Worm (Caenorhabditis elegans) whole organism, L1 larva: ENCODE results near the gene C35A5.3.

Experiments used
- C04F5.9 ChIP-seq: sonication (generic microtip); optimal IDR thresholded peaks from 2 replicates; lab custom pipeline; 2016; ENCODE audit warnings: missing genetic modification characterization, missing compliant biosample characterization
- C16A3.4 ChIP-seq: fragments of 150-350 bp; optimal IDR thresholded peaks from 2 replicates; lab custom pipeline; 2014; ENCODE audit warnings: missing biosample characterization, missing genetic modification characterization
- C34B4.2 ChIP-seq: sonication (generic microtip); optimal IDR thresholded peaks from 2 replicates; lab custom pipeline; 2017; ENCODE audit warnings: mild to moderate bottlenecking, missing genetic modification characterization, missing compliant biosample characterization
- F16B12.6 ChIP-seq: fragments of 150-350 bp; optimal IDR thresholded peaks from 2 replicates; lab custom pipeline; 2014; ENCODE audit warnings: missing biosample characterization, missing genetic modification characterization
- aha-1 ChIP-seq: fragments of 150-350 bp; optimal IDR thresholded peaks from 2 replicates; lab custom pipeline; 2014; ENCODE audit warnings: missing biosample characterization, missing genetic modification characterization
- ama-1 ChIP-seq: fragments of 150-350 bp; optimal IDR thresholded peaks from 2 replicates; lab custom pipeline; 2014
- ceh-88 ChIP-seq: fragments of 200-800 bp; sonication (Bioruptor generic); IDR thresholded peaks from 2 replicates; pipeline ENCODE4 v1.3.6; 2022; ENCODE audit warnings: missing genetic modification characterization, missing compliant biosample characterization
- efl-1 ChIP-seq, 4 experiments: fragments of 150-350 bp; optimal IDR thresholded peaks in 3 of 4; peaks in 1 of 4; 1 replicate in 1 of 4; 2 replicates in 3 of 4; lab custom pipeline; 2014; ENCODE audit warnings: missing biosample characterization in 2 of 4, missing genetic modification characterization in 2 of 4, missing genetic modification reagents in 2 of 4
- egl-13 ChIP-seq: sonication (generic microtip); optimal IDR thresholded peaks from 2 replicates; lab custom pipeline; 2016; ENCODE audit warnings: missing genotype, missing genetic modification reagents, missing genetic modification characterization, missing compliant biosample characterization
- elt-2 ChIP-seq: sonication (generic microtip); optimal IDR thresholded peaks from 2 replicates; lab custom pipeline; 2016; ENCODE audit warnings: missing genetic modification characterization, mild to moderate bottlenecking, inconsistent platforms, missing compliant biosample characterization, missing genetic modification reagents
- elt-3 ChIP-seq, 6 experiments: fragments of 150-350 bp in 1 of 6; sonication (generic microtip); optimal IDR thresholded peaks; 2 replicates each; lab custom pipeline; 2017 to 2018; ENCODE audit warnings: missing biosample characterization in 6 of 6, missing genetic modification characterization in 6 of 6, inconsistent platforms in 1 of 6
- fkh-10 ChIP-seq: sonication (generic microtip); optimal IDR thresholded peaks from 2 replicates; lab custom pipeline; 2017; ENCODE audit warnings: missing biosample characterization, missing genetic modification reagents, missing genetic modification characterization
- fkh-8 ChIP-seq: sonication (generic microtip); optimal IDR thresholded peaks from 2 replicates; lab custom pipeline; 2016; ENCODE audit warnings: mild to moderate bottlenecking, missing genetic modification characterization, missing compliant biosample characterization
- hlh-17 ChIP-seq: fragments of 200-800 bp; sonication (Bioruptor generic); optimal IDR thresholded peaks from 2 replicates; lab custom pipeline; 2018; ENCODE audit warnings: missing genetic modification characterization, mild to moderate bottlenecking, missing compliant biosample characterization, moderate library complexity, borderline replicate concordance
- hpl-2 ChIP-seq: fragments of 150-350 bp; optimal IDR thresholded peaks from 2 replicates; lab custom pipeline; 2014; ENCODE audit warnings: missing biosample characterization, missing genetic modification reagents, missing genetic modification characterization
- irx-1 ChIP-seq: sonication (generic microtip); optimal IDR thresholded peaks from 2 replicates; lab custom pipeline; 2016; ENCODE audit warnings: missing genetic modification characterization, missing compliant biosample characterization
- jun-1 ChIP-seq: fragments of 150-350 bp; optimal IDR thresholded peaks from 2 replicates; lab custom pipeline; 2014; ENCODE audit warnings: missing biosample characterization, missing genetic modification reagents, missing genetic modification characterization
- lin-13 ChIP-seq: fragments of 150-350 bp; optimal IDR thresholded peaks from 2 replicates; lab custom pipeline; 2014; ENCODE audit warnings: missing biosample characterization, missing genetic modification reagents, missing genetic modification characterization
- lin-15B ChIP-seq: fragments of 150-350 bp; sonication (generic microtip); optimal IDR thresholded peaks from 3 replicates; lab custom pipeline; 2014; ENCODE audit warnings: missing biosample characterization, missing genetic modification characterization
- lin-35 ChIP-seq, 2 experiments: fragments of 150-350 bp; optimal IDR thresholded peaks; 2 replicates each; lab custom pipeline; 2014; ENCODE audit warnings: missing biosample characterization in 2 of 2, missing genetic modification characterization in 2 of 2, missing genetic modification reagents in 2 of 2
- lin-39 ChIP-seq: fragments of 150-350 bp; optimal IDR thresholded peaks from 2 replicates; lab custom pipeline; 2014; ENCODE audit warnings: missing biosample characterization, missing genetic modification reagents, missing genetic modification characterization
- lsy-2 ChIP-seq, 2 experiments: fragments of 150-350 bp; optimal IDR thresholded peaks; 2 replicates each; lab custom pipeline; 2014; ENCODE audit warnings: missing biosample characterization in 2 of 2, missing genetic modification characterization in 2 of 2
- mdl-1 ChIP-seq, 2 experiments: fragments of 150-350 bp; optimal IDR thresholded peaks; 2 replicates each; lab custom pipeline; 2014 to 2017; ENCODE audit warnings: missing biosample characterization in 2 of 2, missing genetic modification characterization in 2 of 2, inconsistent platforms in 1 of 2
- mef-2 ChIP-seq: fragments of 150-350 bp; optimal IDR thresholded peaks from 2 replicates; lab custom pipeline; 2014; ENCODE audit warnings: missing biosample characterization, missing genetic modification characterization
- nhr-11 ChIP-seq: fragments of 150-350 bp; optimal IDR thresholded peaks from 2 replicates; lab custom pipeline; 2014; ENCODE audit warnings: missing biosample characterization, missing genetic modification characterization
- nhr-47 ChIP-seq: sonication (generic microtip); optimal IDR thresholded peaks from 2 replicates; lab custom pipeline; 2016; ENCODE audit warnings: mild to moderate bottlenecking, missing genetic modification characterization, moderate library complexity, missing compliant biosample characterization
- nhr-71 ChIP-seq: sonication (generic microtip); optimal IDR thresholded peaks from 2 replicates; lab custom pipeline; 2016; ENCODE audit warnings: mild to moderate bottlenecking, missing genetic modification characterization, moderate library complexity, missing compliant biosample characterization
- nhr-76 ChIP-seq: sonication (generic microtip); optimal IDR thresholded peaks from 2 replicates; lab custom pipeline; 2017; ENCODE audit warnings: missing biosample characterization, missing genetic modification characterization
- nhr-77 ChIP-seq: fragments of 150-350 bp; optimal IDR thresholded peaks from 2 replicates; lab custom pipeline; 2014; ENCODE audit warnings: missing biosample characterization, missing genetic modification characterization
- nhr-84 ChIP-seq: sonication (generic microtip); optimal IDR thresholded peaks from 2 replicates; lab custom pipeline; 2017; ENCODE audit warnings: missing biosample characterization, missing genetic modification characterization
- nhr-90 ChIP-seq: sonication (generic microtip); optimal IDR thresholded peaks from 2 replicates; lab custom pipeline; 2016; ENCODE audit warnings: mild to moderate bottlenecking, missing genetic modification characterization, missing compliant biosample characterization; ENCODE audit not compliant: poor library complexity
- pax-3 ChIP-seq: fragments of 200-800 bp; sonication (Bioruptor generic); optimal IDR thresholded peaks from 2 replicates; lab custom pipeline; 2018; ENCODE audit warnings: mild to moderate bottlenecking, missing genetic modification characterization, moderate library complexity, missing compliant biosample characterization
- rnt-1 ChIP-seq: sonication (generic microtip); optimal IDR thresholded peaks from 2 replicates; lab custom pipeline; 2016; ENCODE audit warnings: mild to moderate bottlenecking, missing genetic modification characterization, moderate library complexity, missing compliant biosample characterization
- sox-4 ChIP-seq: sonication (generic microtip); optimal IDR thresholded peaks from 2 replicates; lab custom pipeline; 2016; ENCODE audit warnings: missing genetic modification characterization, missing compliant biosample characterization
- swsn-7 ChIP-seq: sonication (generic microtip); optimal IDR thresholded peaks from 2 replicates; lab custom pipeline; 2016; ENCODE audit warnings: missing genetic modification characterization, missing compliant biosample characterization
- tlp-1 ChIP-seq: fragments of 150-350 bp; optimal IDR thresholded peaks from 2 replicates; lab custom pipeline; 2014; ENCODE audit warnings: missing biosample characterization, missing genetic modification characterization
- unc-30 ChIP-seq: sonication (generic microtip); optimal IDR thresholded peaks from 2 replicates; lab custom pipeline; 2017; ENCODE audit warnings: missing biosample characterization, missing genetic modification characterization
- unc-62 ChIP-seq: fragments of 150-350 bp; optimal IDR thresholded peaks from 2 replicates; lab custom pipeline; 2014; ENCODE audit warnings: missing biosample characterization, missing genetic modification reagents, missing genetic modification characterization
- vab-15 ChIP-seq: sonication (generic microtip); optimal IDR thresholded peaks from 2 replicates; lab custom pipeline; 2017; ENCODE audit warnings: missing genotype, mild to moderate bottlenecking, missing genetic modification characterization, missing compliant biosample characterization
- xbp-1 ChIP-seq: sonication (generic microtip); optimal IDR thresholded peaks from 2 replicates; lab custom pipeline; 2016; ENCODE audit warnings: missing genetic modification characterization, missing compliant biosample characterization
- zag-1 ChIP-seq: fragments of 150-350 bp; optimal IDR thresholded peaks from 2 replicates; lab custom pipeline; 2014; ENCODE audit warnings: missing biosample characterization, missing genetic modification characterization
- ztf-11 ChIP-seq, 2 experiments: sonication (generic microtip); optimal IDR thresholded peaks; 2 replicates each; lab custom pipeline; 2016 to 2017; ENCODE audit warnings: missing genetic modification characterization in 2 of 2, missing biosample characterization in 1 of 2, missing compliant biosample characterization in 1 of 2
- ztf-4 ChIP-seq: fragments of 150-350 bp; optimal IDR thresholded peaks from 2 replicates; lab custom pipeline; 2014; ENCODE audit warnings: missing biosample characterization, missing genetic modification characterization

Gene C35A5.3

DNA sequence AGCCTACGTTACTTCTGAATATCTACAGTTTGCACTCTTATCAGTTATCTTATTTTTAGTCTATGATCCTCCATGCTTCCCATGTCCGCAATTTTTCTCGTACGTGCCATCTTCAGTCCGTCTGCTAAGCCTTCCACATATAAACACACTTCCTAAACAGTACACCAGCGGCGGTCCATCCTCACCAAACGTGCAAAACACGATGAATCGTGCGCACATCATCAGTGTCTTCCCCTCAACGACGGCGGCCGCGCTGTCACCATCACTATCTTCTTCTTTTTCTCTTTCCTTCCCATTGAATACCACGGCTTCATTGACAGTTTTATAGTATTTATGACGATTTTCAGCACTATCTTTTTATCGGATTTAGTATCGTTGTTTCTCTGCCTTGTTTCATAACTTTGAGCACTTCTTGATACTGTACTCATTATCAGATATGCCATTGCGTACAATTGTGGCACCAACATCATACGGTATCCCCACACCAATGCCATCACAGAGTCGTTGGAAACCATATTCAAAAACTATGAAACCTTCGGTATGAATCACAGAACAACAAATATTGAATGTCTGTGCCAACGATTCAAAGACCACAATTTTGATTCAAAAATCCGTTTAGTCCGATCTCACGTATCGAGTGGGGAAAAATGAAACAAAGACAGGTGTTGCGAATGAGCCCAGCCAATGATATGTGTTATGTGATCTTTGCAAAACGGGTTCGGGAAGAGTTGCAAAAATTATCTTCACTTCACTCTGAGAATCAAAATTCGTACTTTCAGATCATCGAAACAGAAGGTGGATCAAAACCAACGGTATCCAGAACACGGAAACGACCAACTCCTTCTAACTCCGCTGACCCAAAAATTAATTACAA, 28.1 kb downstream of the C35A5.3 start:
- TF ChIP-seq efl-1 (optimal IDR thresholded peaks at IDR 0.05; lab: Kevin White, UChicago), result no peak
- peak in 1 of 2 experiments; percentile 85 for TF ChIP-seq efl-1 (GFP tag; optimal IDR thresholded peaks at IDR 0.05 in 1 of 2; lab: Kevin White, UChicago)
- no peak for TF ChIP-seq unc-30 (tag; lab: Kevin White, UChicago)
- peak; percentile 9 for TF ChIP-seq rnt-1

ce11 chrV:10471007-10471406, 30.2 kb downstream of the C35A5.3 start:
- no peak for TF ChIP-seq hlh-17 (GFP tag; lab: Kevin White, UChicago)
- TF ChIP-seq, all 84 proteins: peak for 0

- TF ChIP-seq egl-13 (tag; lab: Kevin White, UChicago), result no peak
- TF ChIP-seq sox-4 (tag; lab: Kevin White, UChicago), result no peak
- TF ChIP-seq nhr-77 (tag; lab: Kevin White, UChicago), result no peak
- TF ChIP-seq efl-1 (optimal IDR thresholded peaks at IDR 0.05; lab: Kevin White, UChicago), result no peak
- TF ChIP-seq efl-1 (GFP tag; optimal IDR thresholded peaks at IDR 0.05 in 1 of 2; lab: Kevin White, UChicago), result peak in 1 of 2 experiments; percentile 71
- TF ChIP-seq ztf-11 (tag; optimal IDR thresholded peaks at IDR 0.05; lab: Kevin White, UChicago), result no peak
- TF ChIP-seq lsy-2 (tag; optimal IDR thresholded peaks at IDR 0.05; lab: Kevin White, UChicago), result no peak
- TF ChIP-seq fkh-8 (tag; lab: Kevin White, UChicago), result peak; percentile 12
- TF ChIP-seq jun-1 (tag; lab: Kevin White, UChicago), result no peak
- no peak for TF ChIP-seq mdl-1 (tag; optimal IDR thresholded peaks at IDR 0.05; lab: Kevin White, UChicago)
- TF ChIP-seq, all 84 proteins: peak for 2
Measured at ce11 chrV:10469845-10470244, 31.4 kb downstream of the C35A5.3 start.

DNA sequence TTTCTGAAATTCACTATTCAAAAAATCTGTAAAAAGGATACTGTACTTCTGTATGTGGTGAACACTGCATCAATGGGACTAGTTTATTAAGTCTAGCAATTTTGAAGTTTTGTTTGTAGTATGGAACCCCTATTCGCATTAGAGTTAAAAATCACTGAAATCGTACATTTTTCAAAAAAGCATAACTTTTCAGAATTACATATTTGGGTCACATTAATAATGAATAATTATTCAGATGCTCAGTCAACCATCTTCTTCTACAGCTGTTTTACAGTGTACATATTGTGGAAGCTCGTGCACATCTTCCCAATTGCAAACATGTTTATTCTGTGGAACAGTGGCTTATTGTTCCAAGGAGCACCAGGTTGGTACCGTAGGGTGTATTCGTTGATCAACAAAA, 32.5 kb downstream of the C35A5.3 start:
- TF ChIP-seq ztf-4 (tag; lab: Kevin White, UChicago) (no peak), ceh-88 (GFP tag; lab: Robert Waterston, UW) (no peak), mef-2 (no peak), F16B12.6 (tag; lab: Kevin White, UChicago) (no peak), lin-13 (no peak), sox-4 (tag; lab: Kevin White, UChicago) (no peak), rnt-1 (no peak), xbp-1 (tag; lab: Kevin White, UChicago) (no peak), C04F5.9 (no peak), nhr-47 (tag; lab: Kevin White, UChicago) (no peak), zag-1 (tag; lab: Kevin White, UChicago) (no peak), nhr-77 (tag; lab: Kevin White, UChicago) (no peak), swsn-7 (tag; lab: Kevin White, UChicago) (no peak), hpl-2 (no peak)

- TF ChIP-seq nhr-90 (no peak), pax-3 (tag; lab: Kevin White, UChicago) (no peak), tlp-1 (tag; lab: Kevin White, UChicago) (no peak), nhr-11 (no peak), swsn-7 (tag; lab: Kevin White, UChicago) (no peak), sox-4 (tag; lab: Kevin White, UChicago) (no peak), vab-15 (no peak), aha-1 (tag; lab: Kevin White, UChicago) (no peak), lin-39 (tag; lab: Kevin White, UChicago) (no peak), egl-13 (tag; lab: Kevin White, UChicago) (no peak), C16A3.4 (tag; lab: Kevin White, UChicago) (no peak), unc-62 (GFP tag; lab: Kevin White, UChicago) (no peak), nhr-76 (tag; lab: Kevin White, UChicago) (no peak), ama-1 (peak; percentile 64), mdl-1 (tag; optimal IDR thresholded peaks at IDR 0.05; lab: Kevin White, UChicago) (peak in 1 of 2 experiments; percentile 27), C34B4.2 (tag; lab: Kevin White, UChicago) (no peak), elt-2 (peak; percentile 68), lin-15B (tag; lab: Kevin White, UChicago) (no peak), unc-30 (tag; lab: Kevin White, UChicago) (no peak), fkh-8 (tag; lab: Kevin White, UChicago) (no peak), irx-1 (tag; lab: Kevin White, UChicago) (no peak), fkh-10 (GFP tag; lab: Kevin White, UChicago) (no peak), elt-3 (tag; optimal IDR thresholded peaks at IDR 0.05; lab: Kevin White, UChicago) (no peak), lin-35 (GFP tag; optimal IDR thresholded peaks at IDR 0.05; lab: Kevin White, UChicago) (peak in 1 of 2 experiments; percentile 32), nhr-84 (no peak), nhr-71 (tag; lab: Kevin White, UChicago) (peak; percentile 32)
Measured at ce11 chrV:10468190-10468589, 33.0 kb downstream of the C35A5.3 start, which contains the start of gene egl-9. Gene egl-9 (plus strand): TSS chrV:10468517.
